Fruit fly (Drosophila melanogaster): ENCODE measurements around the gene Sgs3.

dm6 chr3L:11490539-11490938 is 21.5 kb upstream of the Sgs3 start:
- TF ChIP-seq Dll (optimal IDR thresholded peaks at IDR 0.05): no peak
- no peak for TF ChIP-seq CG8478 (optimal IDR thresholded peaks at IDR 0.05)
- TF ChIP-seq psq (optimal IDR thresholded peaks at IDR 0.05): no peak
- TF ChIP-seq pan (optimal IDR thresholded peaks at IDR 0.05): no peak
